Fruit fly (Drosophila melanogaster): ENCODE measurements around the gene Mcr.

Mcr gene

DNA sequence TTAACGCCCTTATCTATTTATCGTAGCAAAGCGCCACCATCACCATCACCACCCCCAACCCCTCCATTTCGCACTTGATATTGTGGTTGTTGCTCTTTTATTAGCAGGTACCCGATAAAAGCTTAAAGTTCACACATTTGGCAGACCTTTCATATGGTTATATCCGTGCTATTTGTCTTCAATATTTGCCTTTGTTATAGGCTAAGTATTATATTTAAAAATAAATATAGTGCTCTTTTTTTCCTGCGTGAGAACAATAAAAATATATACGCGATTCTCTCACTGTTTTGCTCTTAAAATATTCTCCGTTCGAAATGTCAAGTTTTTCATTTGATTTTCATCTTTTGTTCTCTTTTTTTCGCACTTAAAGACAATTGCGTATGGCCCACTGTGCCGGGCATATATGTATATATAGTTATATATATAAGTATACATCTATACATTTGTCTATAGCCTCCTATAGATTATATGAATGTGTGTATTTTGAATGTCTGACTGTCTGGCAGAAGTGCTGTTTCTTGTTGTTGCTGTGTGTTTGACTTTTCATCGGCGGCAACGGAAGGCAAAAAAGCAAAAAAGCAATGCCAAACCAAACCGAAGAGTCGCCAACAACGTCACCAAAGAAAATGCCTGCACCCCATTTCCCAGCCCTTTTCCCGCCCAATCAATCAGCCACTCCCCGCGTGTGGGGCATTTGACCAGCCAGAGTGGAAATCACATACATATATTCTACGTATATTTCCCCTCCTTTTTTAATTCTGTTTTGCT is 11.5 kb upstream of the Mcr start (continued):
- TF ChIP-seq vfl (GFP tag; optimal IDR thresholded peaks at IDR 0.05) (no peak), CG18764 (GFP tag; optimal IDR thresholded peaks at IDR 0.05) (no peak), CG12236 (GFP tag; optimal IDR thresholded peaks at IDR 0.05) (no peak), CG5180 (GFP tag; optimal IDR thresholded peaks at IDR 0.05) (no peak), gro (GFP tag; optimal IDR thresholded peaks at IDR 0.05) (no peak), grau (tag; optimal IDR thresholded peaks at IDR 0.05) (peak; percentile 13), mam (GFP tag; optimal IDR thresholded peaks at IDR 0.05) (no peak), salm (tag; optimal IDR thresholded peaks at IDR 0.05) (no peak), Deaf1 (tag; optimal IDR thresholded peaks at IDR 0.05) (no peak), Stat92E (GFP tag; optimal IDR thresholded peaks at IDR 0.05) (no peak), pita (GFP tag; optimal IDR thresholded peaks at IDR 0.05) (no peak), CG13775 (GFP tag; optimal IDR thresholded peaks at IDR 0.05) (no peak), Drgx (GFP tag; IDR thresholded peaks at IDR 0.05) (peak; percentile 59), CG30403 (GFP tag; optimal IDR thresholded peaks at IDR 0.05) (no peak), fu2 (GFP tag; optimal IDR thresholded peaks at IDR 0.05) (no peak), Fer2 (tag; optimal IDR thresholded peaks at IDR 0.05) (no peak), Hr78 (GFP tag; optimal IDR thresholded peaks at IDR 0.05) (no peak), maf-S (GFP tag; optimal IDR thresholded peaks at IDR 0.05) (no peak), Elba2 (GFP tag; optimal IDR thresholded peaks at IDR 0.05) (no peak), Gsc (GFP tag; IDR thresholded peaks at IDR 0.05) (no peak), twi (tag; optimal IDR thresholded peaks at IDR 0.05) (no peak), az2 (GFP tag; optimal IDR thresholded peaks at IDR 0.05) (no peak), ewg (GFP tag; optimal IDR thresholded peaks at IDR 0.05) (no peak), Side (GFP tag; optimal IDR thresholded peaks at IDR 0.05) (no peak), Rx (GFP tag; IDR thresholded peaks at IDR 0.05) (no peak), CG15514 (GFP tag; optimal IDR thresholded peaks at IDR 0.05) (peak; percentile 4), toy (GFP tag; IDR thresholded peaks at IDR 0.05) (no peak), CG2129 (GFP tag; IDR thresholded peaks at IDR 0.05; ENCODE audit: partially characterized antibody) (no peak), dati (GFP tag; IDR thresholded peaks at IDR 0.05) (no peak), btn (GFP tag; optimal IDR thresholded peaks at IDR 0.05) (no peak), CG13424 (tag; optimal IDR thresholded peaks at IDR 0.05) (no peak), Ada2b (GFP tag; IDR thresholded peaks at IDR 0.05) (no peak), sd (tag; optimal IDR thresholded peaks at IDR 0.05) (peak; percentile 5), jigr1 (GFP tag; IDR thresholded peaks at IDR 0.05) (no peak), usp (GFP tag; optimal IDR thresholded peaks at IDR 0.05) (no peak), ara (GFP tag; IDR thresholded peaks at IDR 0.05) (no peak), CG9609 (GFP tag; optimal IDR thresholded peaks at IDR 0.05) (no peak), CG7556 (GFP tag; optimal IDR thresholded peaks at IDR 0.05) (no peak), CG14965 (GFP tag; optimal IDR thresholded peaks at IDR 0.05; ENCODE audit: borderline replicate concordance) (no peak), tup (GFP tag; optimal IDR thresholded peaks at IDR 0.05) (no peak), bbx (GFP tag; IDR thresholded peaks at IDR 0.05; ENCODE audit: partially characterized antibody) (no peak), lbe (GFP tag; optimal IDR thresholded peaks at IDR 0.05) (no peak), CG6175 (GFP tag; IDR thresholded peaks at IDR 0.05) (no peak), Max (GFP tag; optimal IDR thresholded peaks at IDR 0.05) (no peak), her (GFP tag; optimal IDR thresholded peaks at IDR 0.05) (no peak), CG1603 (tag; optimal IDR thresholded peaks at IDR 0.05) (no peak), Sox102F (GFP tag; optimal IDR thresholded peaks at IDR 0.05) (no peak), gce (GFP tag; IDR thresholded peaks at IDR 0.05) (no peak), pum (GFP tag; optimal IDR thresholded peaks at IDR 0.05) (no peak), phol (tag; optimal IDR thresholded peaks at IDR 0.05) (no peak)
